Fruit fly (Drosophila melanogaster) whole organism, embryonic: Measurements from ENCODE around the gene GCC88.

Experiments used
- Atf3 ChIP-seq: fragments of 200-800 bp; sonication (Bioruptor generic); optimal IDR thresholded peaks from 3 replicates; lab custom pipeline; 2016; ENCODE audit warnings: missing biosample characterization, missing genetic modification characterization
- Bgb ChIP-seq: fragments of 200-800 bp; sonication (Bioruptor generic); IDR thresholded peaks from 2 replicates; pipeline ENCODE4 v1.3.6; 2022; ENCODE audit warnings: missing biosample characterization, missing genetic modification characterization; ENCODE audit not compliant: partially characterized antibody
- Blimp-1 ChIP-seq: fragments of 200-800 bp; sonication (Bioruptor generic); optimal IDR thresholded peaks from 3 replicates; lab custom pipeline; 2018; ENCODE audit warnings: missing biosample characterization, missing genetic modification characterization, mild to moderate bottlenecking, moderate library complexity, missing genetic modification reagents
- C15 ChIP-seq: fragments of 200-800 bp; sonication (Bioruptor generic); IDR thresholded peaks from 3 replicates; pipeline ENCODE4 v1.3.6; 2022; ENCODE audit warnings: missing biosample characterization, missing genetic modification characterization
- CG10147 ChIP-seq: fragments of 200-800 bp; sonication (Bioruptor generic); optimal IDR thresholded peaks from 2 replicates; lab custom pipeline; 2019; ENCODE audit warnings: missing biosample characterization, mild to moderate bottlenecking, missing genetic modification characterization, moderate library complexity
- CG11695 ChIP-seq: fragments of 200-800 bp; sonication (Bioruptor generic); IDR thresholded peaks from 3 replicates; pipeline ENCODE4 v1.3.6; 2022; ENCODE audit warnings: missing biosample characterization, missing genetic modification characterization
- CG11723 ChIP-seq: fragments of 200-800 bp; sonication (Bioruptor generic); optimal IDR thresholded peaks from 2 replicates; lab custom pipeline; 2017; ENCODE audit warnings: missing biosample characterization, mild to moderate bottlenecking, missing genetic modification characterization
- CG12071 ChIP-seq: fragments of 200-800 bp; sonication (Bioruptor generic); optimal IDR thresholded peaks from 3 replicates; lab custom pipeline; 2018; ENCODE audit warnings: missing biosample characterization, mild to moderate bottlenecking, missing genetic modification characterization
- CG13296 ChIP-seq: fragments of 200-800 bp; sonication (Bioruptor generic); optimal IDR thresholded peaks from 3 replicates; lab custom pipeline; 2018; ENCODE audit warnings: missing biosample characterization, mild to moderate bottlenecking, missing genetic modification characterization
- CG15073 ChIP-seq: fragments of 200-800 bp; sonication (Bioruptor generic); optimal IDR thresholded peaks from 2 replicates; lab custom pipeline; 2016; ENCODE audit warnings: missing biosample characterization, missing genetic modification characterization
- CG3163 ChIP-seq: fragments of 200-800 bp; sonication (Bioruptor generic); optimal IDR thresholded peaks from 3 replicates; lab custom pipeline; 2016; ENCODE audit warnings: missing biosample characterization, missing genetic modification characterization
- CG3407 ChIP-seq: fragments of 200-800 bp; sonication (Bioruptor generic); optimal IDR thresholded peaks from 2 replicates; lab custom pipeline; 2018; ENCODE audit warnings: missing biosample characterization, mild to moderate bottlenecking, missing genetic modification characterization
- CG4282 ChIP-seq: fragments of 200-800 bp; sonication (Bioruptor generic); optimal IDR thresholded peaks from 2 replicates; lab custom pipeline; 2016; ENCODE audit warnings: missing biosample characterization, missing genetic modification characterization
- CG4404 ChIP-seq: fragments of 200-800 bp; sonication (Bioruptor generic); IDR thresholded peaks from 2 replicates; pipeline ENCODE4 v1.3.6; 2022; ENCODE audit warnings: missing biosample characterization, missing genetic modification characterization
- CG8924 ChIP-seq: fragments of 200-800 bp; optimal IDR thresholded peaks from 3 replicates; lab custom pipeline; 2019; ENCODE audit warnings: missing biosample characterization, mild to moderate bottlenecking, missing genetic modification characterization, moderate library complexity
- CG9797 ChIP-seq: fragments of 200-800 bp; sonication (Bioruptor generic); optimal IDR thresholded peaks from 3 replicates; lab custom pipeline; 2018; ENCODE audit warnings: missing biosample characterization, mild to moderate bottlenecking, missing genetic modification characterization
- CTCF ChIP-seq: fragments of 200-800 bp; sonication (Bioruptor generic); optimal IDR thresholded peaks from 2 replicates; lab custom pipeline; 2017; ENCODE audit warnings: missing biosample characterization, mild to moderate bottlenecking, missing genetic modification characterization, moderate library complexity
- D19B ChIP-seq: fragments of 200-800 bp; sonication (Bioruptor generic); optimal IDR thresholded peaks from 2 replicates; lab custom pipeline; 2017; ENCODE audit warnings: missing biosample characterization, mild to moderate bottlenecking, missing genetic modification characterization
- Dp ChIP-seq: fragments of 200-800 bp; sonication (Bioruptor generic); optimal IDR thresholded peaks from 2 replicates; lab custom pipeline; 2018; ENCODE audit warnings: missing biosample characterization, mild to moderate bottlenecking, missing genetic modification characterization, moderate library complexity
- Elba2 ChIP-seq: fragments of 200-800 bp; sonication (Bioruptor generic); optimal IDR thresholded peaks from 3 replicates; lab custom pipeline; 2016; ENCODE audit warnings: missing biosample characterization, missing genetic modification characterization
- Fer3 ChIP-seq: fragments of 200-800 bp; sonication (Bioruptor generic); optimal IDR thresholded peaks from 2 replicates; lab custom pipeline; 2018; ENCODE audit warnings: missing biosample characterization, mild to moderate bottlenecking, missing genetic modification characterization, moderate library complexity
- Lhr ChIP-seq: fragments of 200-800 bp; sonication (Bioruptor generic); optimal IDR thresholded peaks from 3 replicates; lab custom pipeline; 2017; ENCODE audit warnings: mild to moderate bottlenecking, missing biosample characterization, missing genetic modification reagents, missing genetic modification characterization
- MTF-1 ChIP-seq: fragments of 200-800 bp; sonication (Bioruptor generic); optimal IDR thresholded peaks from 2 replicates; lab custom pipeline; 2018; ENCODE audit warnings: missing biosample characterization, mild to moderate bottlenecking, missing genetic modification characterization, borderline replicate concordance
- Nf-YA ChIP-seq: fragments of 200-800 bp; sonication (Bioruptor generic); IDR thresholded peaks from 2 replicates; pipeline ENCODE4 v1.3.6; 2022; ENCODE audit warnings: missing biosample characterization, missing genetic modification characterization
- Opbp ChIP-seq: fragments of 200-800 bp; sonication (Bioruptor generic); IDR thresholded peaks from 3 replicates; pipeline ENCODE4 v1.3.6; 2022; ENCODE audit warnings: missing biosample characterization, missing genetic modification characterization; ENCODE audit not compliant: partially characterized antibody
- Six4 ChIP-seq: fragments of 200-800 bp; sonication (Bioruptor generic); optimal IDR thresholded peaks from 2 replicates; lab custom pipeline; 2016; ENCODE audit warnings: missing biosample characterization, missing genetic modification characterization
- Sox102F ChIP-seq: fragments of 200-800 bp; sonication (Bioruptor generic); optimal IDR thresholded peaks from 2 replicates; lab custom pipeline; 2018; ENCODE audit warnings: missing biosample characterization, mild to moderate bottlenecking, missing genetic modification characterization, moderate library complexity
- Stat92E ChIP-seq, 3 experiments: fragments of >200 bp in 2 of 3; fragments of 200-800 bp in 1 of 3; sonication (Bioruptor generic) in 1 of 3; optimal IDR thresholded peaks; 2 replicates each; lab custom pipeline; 2017 to 2019; ENCODE audit warnings: missing biosample characterization in 3 of 3, missing genetic modification characterization in 3 of 3, mild to moderate bottlenecking in 1 of 3, moderate library complexity in 1 of 3
- Taf1 ChIP-seq: fragments of 200-800 bp; sonication (Bioruptor generic); IDR thresholded peaks from 2 replicates; pipeline ENCODE4 v1.3.6; 2022; ENCODE audit warnings: missing biosample characterization, missing genetic modification characterization
- Trl ChIP-seq, 3 experiments: fragments of >200 bp in 2 of 3; fragments of 200-800 bp in 1 of 3; sonication (Bioruptor generic) in 1 of 3; optimal IDR thresholded peaks; 2 replicates in 1 of 3; 3 replicates in 2 of 3; lab custom pipeline; 2016 to 2017; ENCODE audit warnings: missing biosample characterization in 1 of 3, missing genetic modification characterization in 1 of 3
- ap ChIP-seq: fragments of 200-800 bp; sonication (Bioruptor generic); IDR thresholded peaks from 2 replicates; pipeline ENCODE4 v1.3.6; 2022; ENCODE audit warnings: missing biosample characterization, missing genetic modification characterization
- ato ChIP-seq: fragments of 200-800 bp; sonication (Bioruptor generic); IDR thresholded peaks from 2 replicates; pipeline ENCODE4 v1.3.6; 2022; ENCODE audit warnings: missing biosample characterization, missing genetic modification characterization; ENCODE audit not compliant: partially characterized antibody
- btn ChIP-seq: fragments of 200-800 bp; sonication (Bioruptor generic); optimal IDR thresholded peaks from 2 replicates; lab custom pipeline; 2016; ENCODE audit warnings: missing biosample characterization, missing genetic modification characterization
- croc ChIP-seq: fragments of 200-800 bp; sonication (Bioruptor generic); conservative IDR thresholded peaks from 3 replicates; pipeline ENCODE4 v1.3.6; 2022; ENCODE audit warnings: missing biosample characterization, missing genetic modification characterization
- en ChIP-seq: fragments of 200-800 bp; sonication (Bioruptor generic); optimal IDR thresholded peaks from 2 replicates; lab custom pipeline; 2016; ENCODE audit warnings: missing biosample characterization, missing genetic modification characterization
- lab ChIP-seq: fragments of 200-800 bp; sonication (Bioruptor generic); optimal IDR thresholded peaks from 3 replicates; lab custom pipeline; 2017; ENCODE audit warnings: missing biosample characterization, missing genetic modification characterization, mild to moderate bottlenecking, moderate library complexity, missing genetic modification reagents
- nerfin-2 ChIP-seq: fragments of 200-800 bp; sonication (Bioruptor generic); IDR thresholded peaks from 2 replicates; pipeline ENCODE4 v1.3.6; 2022; ENCODE audit warnings: missing biosample characterization, missing genetic modification characterization; ENCODE audit not compliant: partially characterized antibody
- pb ChIP-seq: fragments of 200-800 bp; sonication (Bioruptor generic); optimal IDR thresholded peaks from 3 replicates; lab custom pipeline; 2016; ENCODE audit warnings: missing biosample characterization, missing genetic modification characterization
- pnt ChIP-seq: fragments of 200-800 bp; sonication (Bioruptor generic); optimal IDR thresholded peaks from 3 replicates; lab custom pipeline; 2016; ENCODE audit warnings: missing biosample characterization, missing genetic modification characterization
- prd ChIP-seq, 3 experiments: fragments of >200 bp in 2 of 3; fragments of 200-800 bp in 1 of 3; sonication (Bioruptor generic) in 1 of 3; optimal IDR thresholded peaks in 2 of 3; IDR thresholded peaks in 1 of 3; 2 replicates in 2 of 3; 3 replicates in 1 of 3; pipeline versions ENCODE4 v1.3.6 to Lab custom; 2017 to 2022; ENCODE audit warnings: missing biosample characterization in 1 of 3, missing genetic modification characterization in 1 of 3
- pros ChIP-seq: fragments of 200-800 bp; sonication (Bioruptor generic); optimal IDR thresholded peaks from 3 replicates; lab custom pipeline; 2019; ENCODE audit warnings: missing biosample characterization, mild to moderate bottlenecking, missing genetic modification characterization, moderate library complexity
- schlank ChIP-seq: fragments of 200-800 bp; sonication (Bioruptor generic); optimal IDR thresholded peaks from 2 replicates; lab custom pipeline; 2018; ENCODE audit warnings: missing biosample characterization, mild to moderate bottlenecking, missing genetic modification characterization
- shn ChIP-seq: fragments of 200-800 bp; sonication (Bioruptor generic); optimal IDR thresholded peaks from 3 replicates; lab custom pipeline; 2016; ENCODE audit warnings: missing biosample characterization, missing genetic modification characterization
- sim ChIP-seq: fragments of 200-800 bp; sonication (Bioruptor generic); IDR thresholded peaks from 2 replicates; pipeline ENCODE4 v1.3.6; 2022; ENCODE audit warnings: missing biosample characterization, missing genetic modification characterization
- sr ChIP-seq: fragments of 200-800 bp; sonication (Bioruptor generic); IDR thresholded peaks from 3 replicates; pipeline ENCODE4 v1.3.6; 2022; ENCODE audit warnings: missing biosample characterization, missing genetic modification characterization
- tgo ChIP-seq: fragments of 200-800 bp; sonication (Bioruptor generic); IDR thresholded peaks from 3 replicates; pipeline ENCODE4 v1.3.6; 2022; ENCODE audit warnings: missing biosample characterization, missing genetic modification characterization
- toy ChIP-seq: fragments of 200-800 bp; sonication (Bioruptor generic); IDR thresholded peaks from 2 replicates; pipeline ENCODE4 v1.3.6; 2022; ENCODE audit warnings: missing biosample characterization, missing genetic modification characterization

Gene GCC88

DNA sequence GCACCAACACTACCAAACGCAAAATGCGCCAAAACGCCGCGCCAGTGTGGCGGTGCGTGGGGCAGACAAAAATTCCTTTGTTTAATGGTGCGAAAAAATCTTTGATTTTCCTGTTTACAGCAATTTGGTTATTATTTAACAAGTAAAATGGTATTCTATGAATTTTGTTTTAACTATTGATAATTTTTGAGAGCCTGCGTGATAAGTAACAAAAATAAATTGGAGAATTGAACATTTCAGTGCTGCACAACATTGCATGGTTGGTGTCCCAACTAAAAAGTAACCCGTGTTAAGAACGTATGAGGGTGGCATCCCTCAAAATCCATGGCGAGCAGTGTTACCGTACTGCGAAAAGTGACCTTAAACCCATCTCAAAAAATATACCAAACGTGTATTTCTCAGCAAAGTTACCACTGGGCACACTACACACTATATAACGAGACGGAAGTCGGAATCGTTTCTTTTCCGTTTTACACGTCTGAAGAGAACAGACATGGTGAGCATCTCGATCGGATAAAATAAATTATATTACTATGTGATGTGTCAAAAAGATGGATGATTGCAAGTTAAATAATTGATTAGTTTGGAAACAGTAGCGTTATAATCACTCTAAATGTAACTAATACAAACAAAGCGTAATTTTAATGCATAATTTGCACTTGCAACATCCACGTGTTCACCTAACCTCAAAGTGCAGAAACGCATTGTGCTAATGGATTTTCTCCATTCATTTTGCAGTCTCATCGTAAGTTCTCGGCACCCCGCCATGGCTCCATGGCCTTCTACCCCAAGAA, 8.8 kb downstream of the GCC88 start, which contains the start of the genes CG6693 and RpL3 (continued):
- TF ChIP-seq pb (GFP tag; lab: Kevin White, UChicago): peak; percentile 52
- TF ChIP-seq lab (GFP tag; lab: Kevin White, UChicago): peak; percentile 92
- TF ChIP-seq CG11695: peak; percentile 57; the same call in 2 of the 3 replicates
- TF ChIP-seq Elba2 (GFP tag; lab: Kevin White, UChicago): no peak
- peak; percentile 43; the same call in 1 of the 2 replicates for TF ChIP-seq ap
- peak; percentile 27 for TF ChIP-seq Six4 (GFP tag; lab: Kevin White, UChicago)
- TF ChIP-seq CG11723 (GFP tag; lab: Kevin White, UChicago): peak; percentile 56
- peak; percentile 47; the same call in 1 of the 3 replicates for TF ChIP-seq C15 (GFP tag; lab: Robert Waterston, UW)
- peak; percentile 12 for TF ChIP-seq CG10147 (GFP tag; lab: Kevin White, UChicago)
- TF ChIP-seq tgo (GFP tag; lab: Robert Waterston, UW): peak; percentile 22; the same call in 1 of the 3 replicates
- TF ChIP-seq CG3163 (GFP tag; lab: Kevin White, UChicago): peak; percentile 56
- peak; percentile 86 for TF ChIP-seq CG8924
- TF ChIP-seq CG12071 (GFP tag; lab: Kevin White, UChicago): peak; percentile 89
- TF ChIP-seq Bgb: peak; percentile 51; the same call in 1 of the 2 replicates
- peak; percentile 31 for TF ChIP-seq pnt (GFP tag; lab: Kevin White, UChicago)
- no peak for TF ChIP-seq croc
- TF ChIP-seq Taf1 (GFP tag; lab: Robert Waterston, UW): peak; percentile 37
- TF ChIP-seq CG4404: no peak
- TF ChIP-seq schlank (tag; lab: Kevin White, UChicago): peak; percentile 79
- peak; percentile 73 for TF ChIP-seq CG3407 (GFP tag; lab: Kevin White, UChicago)
- TF ChIP-seq Atf3 (GFP tag; lab: Kevin White, UChicago): peak; percentile 32
- peak in 1 of 2 experiments; percentile 12 for TF ChIP-seq Trl (optimal IDR thresholded peaks at IDR 0.05; lab: Kevin White, UChicago)
- TF ChIP-seq Trl (GFP tag; optimal IDR thresholded peaks at IDR 0.05; lab: Kevin White, UChicago): peak; percentile 84
- TF ChIP-seq pros (GFP tag; lab: Kevin White, UChicago): peak; percentile 53
- peak; percentile 97 for TF ChIP-seq Lhr (GFP tag; lab: Kevin White, UChicago)
- TF ChIP-seq D19B (GFP tag; lab: Kevin White, UChicago): peak; percentile 53
- peak; percentile 79 for TF ChIP-seq Dp (GFP tag; lab: Kevin White, UChicago)
- TF ChIP-seq toy (GFP tag; lab: Robert Waterston, UW): peak; percentile 53
- peak; percentile 64 for TF ChIP-seq CTCF (GFP tag; lab: Kevin White, UChicago)
- peak in 1 of 3 experiments; percentile 91 for TF ChIP-seq Stat92E (GFP tag; optimal IDR thresholded peaks at IDR 0.05; lab: Kevin White, UChicago)
- peak; percentile 57 for TF ChIP-seq ato
- peak; percentile 5 for TF ChIP-seq CG4282 (GFP tag; lab: Kevin White, UChicago)
- peak; percentile 47 for TF ChIP-seq btn
- TF ChIP-seq Fer3 (tag; lab: Kevin White, UChicago): peak; percentile 88
- peak; percentile 100 for TF ChIP-seq CG9797 (GFP tag; lab: Kevin White, UChicago)
- TF ChIP-seq prd (optimal IDR thresholded peaks at IDR 0.05; lab: Kevin White, UChicago): no peak
- peak; percentile 43; the same call in 2 of the 3 replicates for TF ChIP-seq prd (GFP tag; IDR thresholded peaks at IDR 0.05; lab: Robert Waterston, UW)
- TF ChIP-seq CG13296 (GFP tag; lab: Kevin White, UChicago): peak; percentile 91
- no peak for TF ChIP-seq nerfin-2 (GFP tag; lab: Robert Waterston, UW)
- TF ChIP-seq sr (GFP tag; lab: Robert Waterston, UW): peak; percentile 67; the same call in 2 of the 3 replicates
- no peak for TF ChIP-seq CG15073 (GFP tag; lab: Kevin White, UChicago)
- TF ChIP-seq shn (GFP tag; lab: Kevin White, UChicago): peak; percentile 52
- no peak for TF ChIP-seq Sox102F (GFP tag; lab: Kevin White, UChicago)
- TF ChIP-seq en (GFP tag; lab: Kevin White, UChicago): no peak
- peak; percentile 96 for TF ChIP-seq MTF-1 (GFP tag; lab: Kevin White, UChicago)
- 0 out of 3 replicates have a peak, but pooled peaks have one; percentile 33 for TF ChIP-seq Opbp (GFP tag; lab: Robert Waterston, UW)
- peak; percentile 76 for TF ChIP-seq Nf-YA (GFP tag; lab: Robert Waterston, UW)
- TF ChIP-seq Blimp-1: peak; percentile 44
- TF ChIP-seq sim: no peak
